Fruit fly (Drosophila melanogaster) whole organism, embryonic: Measurements from ENCODE around the gene cup.

Experiments used
- Antp ChIP-seq: fragments of 200-800 bp; sonication (Bioruptor generic); optimal IDR thresholded peaks from 3 replicates; lab custom pipeline; 2016; ENCODE audit warnings: missing biosample characterization, missing genetic modification characterization
- BEAF-32 ChIP-seq: fragments of 200-800 bp; sonication (Bioruptor generic); optimal IDR thresholded peaks from 3 replicates; lab custom pipeline; 2017; ENCODE audit warnings: missing biosample characterization, missing genetic modification characterization, mild to moderate bottlenecking, moderate library complexity, missing genetic modification reagents
- Bgb ChIP-seq: fragments of 200-800 bp; sonication (Bioruptor generic); IDR thresholded peaks from 2 replicates; pipeline ENCODE4 v1.3.6; 2022; ENCODE audit warnings: missing biosample characterization, missing genetic modification characterization; ENCODE audit not compliant: partially characterized antibody
- Bteb2 ChIP-seq: fragments of 200-800 bp; sonication (Bioruptor generic); optimal IDR thresholded peaks from 2 replicates; lab custom pipeline; 2016; ENCODE audit warnings: missing biosample characterization, missing genetic modification characterization
- CG10979 ChIP-seq: fragments of 200-800 bp; sonication (Bioruptor generic); optimal IDR thresholded peaks from 2 replicates; lab custom pipeline; 2018; ENCODE audit warnings: missing biosample characterization, mild to moderate bottlenecking, missing genetic modification characterization, moderate library complexity
- CG1233 ChIP-seq: fragments of 200-800 bp; sonication (Bioruptor generic); optimal IDR thresholded peaks from 4 replicates; lab custom pipeline; 2018; ENCODE audit warnings: missing biosample characterization, mild to moderate bottlenecking, missing genetic modification characterization
- CG12659 ChIP-seq: fragments of 200-800 bp; sonication (Bioruptor generic); optimal IDR thresholded peaks from 3 replicates; lab custom pipeline; 2017; ENCODE audit warnings: mild to moderate bottlenecking, missing biosample characterization, missing genetic modification reagents, missing genetic modification characterization
- CG14860 ChIP-seq: fragments of 200-800 bp; sonication (Bioruptor generic); IDR thresholded peaks from 3 replicates; pipeline ENCODE4 v1.3.6; 2022; ENCODE audit warnings: missing biosample characterization, missing genetic modification characterization; ENCODE audit not compliant: partially characterized antibody
- CG16813 ChIP-seq: fragments of 200-800 bp; sonication (Bioruptor generic); IDR thresholded peaks from 3 replicates; pipeline ENCODE4 v1.3.6; 2022; ENCODE audit warnings: missing biosample characterization, missing genetic modification characterization; ENCODE audit not compliant: partially characterized antibody
- CG17186 ChIP-seq: fragments of 200-800 bp; sonication (Bioruptor generic); optimal IDR thresholded peaks from 3 replicates; lab custom pipeline; 2017; ENCODE audit warnings: missing biosample characterization, missing genetic modification reagents, missing genetic modification characterization
- CG2120 ChIP-seq: fragments of 200-800 bp; sonication (Bioruptor generic); optimal IDR thresholded peaks from 3 replicates; lab custom pipeline; 2016; ENCODE audit warnings: missing biosample characterization, missing genetic modification characterization
- CG2129 ChIP-seq: fragments of 200-800 bp; sonication (Bioruptor generic); IDR thresholded peaks from 2 replicates; pipeline ENCODE4 v1.3.6; 2022; ENCODE audit warnings: missing biosample characterization, missing genetic modification characterization; ENCODE audit not compliant: partially characterized antibody
- CG34224 ChIP-seq: fragments of 200-800 bp; sonication (Bioruptor generic); IDR thresholded peaks from 3 replicates; pipeline ENCODE4 v1.3.6; 2022; ENCODE audit warnings: missing biosample characterization, missing genetic modification characterization; ENCODE audit not compliant: partially characterized antibody
- CG6765 ChIP-seq: fragments of 200-800 bp; sonication (Bioruptor generic); optimal IDR thresholded peaks from 3 replicates; lab custom pipeline; 2017; ENCODE audit warnings: missing biosample characterization, mild to moderate bottlenecking, missing genetic modification characterization
- CG6813 ChIP-seq: fragments of 200-800 bp; sonication (Bioruptor generic); optimal IDR thresholded peaks from 2 replicates; lab custom pipeline; 2017; ENCODE audit warnings: missing biosample characterization, missing genetic modification characterization, mild to moderate bottlenecking, moderate library complexity, missing genetic modification reagents
- CG7963 ChIP-seq: fragments of 200-800 bp; sonication (Bioruptor generic); IDR thresholded peaks from 3 replicates; pipeline ENCODE4 v1.3.6; 2022; ENCODE audit warnings: missing biosample characterization, missing genetic modification characterization; ENCODE audit not compliant: partially characterized antibody
- Deaf1 ChIP-seq: fragments of 200-800 bp; optimal IDR thresholded peaks from 3 replicates; lab custom pipeline; 2019; ENCODE audit warnings: missing biosample characterization, mild to moderate bottlenecking, missing genetic modification characterization, moderate library complexity
- Doc3 ChIP-seq: fragments of 200-800 bp; sonication (Bioruptor generic); IDR thresholded peaks from 3 replicates; pipeline ENCODE4 v1.3.6; 2022; ENCODE audit warnings: missing biosample characterization, missing genetic modification characterization; ENCODE audit not compliant: partially characterized antibody
- Drgx ChIP-seq: fragments of 200-800 bp; sonication (Bioruptor generic); IDR thresholded peaks from 2 replicates; pipeline ENCODE4 v1.3.6; 2022; ENCODE audit warnings: missing biosample characterization, missing genetic modification characterization
- E2f2 ChIP-seq: fragments of 200-800 bp; sonication (Bioruptor generic); IDR thresholded peaks from 2 replicates; pipeline ENCODE4 v1.3.6; 2022; ENCODE audit warnings: missing biosample characterization, missing genetic modification characterization
- HLH4C ChIP-seq: fragments of 200-800 bp; sonication (Bioruptor generic); IDR thresholded peaks from 3 replicates; pipeline ENCODE4 v1.3.6; 2022; ENCODE audit warnings: missing biosample characterization, missing genetic modification characterization; ENCODE audit not compliant: partially characterized antibody
- HLH54F ChIP-seq: fragments of 200-800 bp; sonication (Bioruptor generic); optimal IDR thresholded peaks from 3 replicates; lab custom pipeline; 2016; ENCODE audit warnings: missing biosample characterization, missing genetic modification characterization
- MBD-R2 ChIP-seq: fragments of 200-800 bp; sonication (Bioruptor generic); IDR thresholded peaks from 2 replicates; pipeline ENCODE4 v1.3.6; 2022; ENCODE audit warnings: missing biosample characterization, missing genetic modification characterization
- MESR4 ChIP-seq: fragments of 200-800 bp; sonication (Bioruptor generic); optimal IDR thresholded peaks from 2 replicates; lab custom pipeline; 2018; ENCODE audit warnings: missing biosample characterization, mild to moderate bottlenecking, missing genetic modification characterization, moderate library complexity
- Med ChIP-seq: fragments of 200-800 bp; sonication (Bioruptor generic); peaks from one replicate; lab custom pipeline; 2016; ENCODE audit warnings: missing biosample characterization, missing genetic modification characterization, mild to moderate bottlenecking, inconsistent platforms, moderate library complexity
- Pdp1 ChIP-seq, 2 experiments: fragments of 200-800 bp; sonication (Bioruptor generic); optimal IDR thresholded peaks; 3 replicates each; lab custom pipeline; 2016; ENCODE audit warnings: missing biosample characterization in 2 of 2, missing genetic modification characterization in 2 of 2, mild to moderate bottlenecking in 1 of 2, moderate library complexity in 1 of 2
- Rx ChIP-seq: fragments of 200-800 bp; sonication (Bioruptor generic); IDR thresholded peaks from 2 replicates; pipeline ENCODE4 v1.3.6; 2022; ENCODE audit warnings: missing biosample characterization, missing genetic modification characterization
- Scr ChIP-seq: fragments of 200-800 bp; sonication (Bioruptor generic); IDR thresholded peaks from 2 replicates; pipeline ENCODE4 v1.3.6; 2022; ENCODE audit warnings: missing biosample characterization, missing genetic modification characterization; ENCODE audit not compliant: partially characterized antibody
- bbx ChIP-seq: fragments of 200-800 bp; sonication (Bioruptor generic); IDR thresholded peaks from 2 replicates; pipeline ENCODE4 v1.3.6; 2022; ENCODE audit warnings: missing biosample characterization, missing genetic modification characterization; ENCODE audit not compliant: partially characterized antibody
- ems ChIP-seq: fragments of 200-800 bp; sonication (Bioruptor generic); optimal IDR thresholded peaks from 3 replicates; lab custom pipeline; 2016; ENCODE audit warnings: missing biosample characterization, missing genetic modification characterization
- gfzf ChIP-seq: fragments of 200-800 bp; sonication (Bioruptor generic); optimal IDR thresholded peaks from 2 replicates; lab custom pipeline; 2016; ENCODE audit warnings: missing biosample characterization, mild to moderate bottlenecking, missing genetic modification characterization, moderate library complexity
- hbn ChIP-seq: fragments of 200-800 bp; sonication (Bioruptor generic); IDR thresholded peaks from 2 replicates; pipeline ENCODE4 v1.3.6; 2022; ENCODE audit warnings: missing biosample characterization, missing genetic modification characterization; ENCODE audit not compliant: partially characterized antibody
- her ChIP-seq: fragments of 200-800 bp; sonication (Bioruptor generic); optimal IDR thresholded peaks from 2 replicates; lab custom pipeline; 2016; ENCODE audit warnings: missing biosample characterization, missing genetic modification characterization
- ind ChIP-seq: fragments of 200-800 bp; sonication (Bioruptor generic); optimal IDR thresholded peaks from 3 replicates; lab custom pipeline; 2016; ENCODE audit warnings: missing biosample characterization, missing genetic modification characterization
- lbe ChIP-seq: fragments of 200-800 bp; sonication (Bioruptor generic); optimal IDR thresholded peaks from 2 replicates; lab custom pipeline; 2016; ENCODE audit warnings: missing biosample characterization, mild to moderate bottlenecking, missing genetic modification characterization
- lilli ChIP-seq: fragments of 200-800 bp; sonication (Bioruptor generic); optimal IDR thresholded peaks from 3 replicates; lab custom pipeline; 2016; ENCODE audit warnings: missing biosample characterization, missing genetic modification characterization
- lov ChIP-seq, 2 experiments: fragments of 200-800 bp in 1 of 2; fragments of >200 bp in 1 of 2; sonication (Bioruptor generic) in 1 of 2; IDR thresholded peaks in 1 of 2; optimal IDR thresholded peaks in 1 of 2; 2 replicates in 1 of 2; 3 replicates in 1 of 2; pipeline versions ENCODE4 v1.3.6 to Lab custom; 2017 to 2022; ENCODE audit warnings: missing biosample characterization in 1 of 2, missing genetic modification characterization in 1 of 2
- nmo ChIP-seq: fragments of 200-800 bp; sonication (Bioruptor generic); optimal IDR thresholded peaks from 2 replicates; lab custom pipeline; 2018; ENCODE audit warnings: missing biosample characterization, mild to moderate bottlenecking, missing genetic modification characterization, moderate library complexity
- pan ChIP-seq, 4 experiments: fragments of >200 bp in 3 of 4; fragments of 200-800 bp in 1 of 4; sonication (Bioruptor generic) in 1 of 4; optimal IDR thresholded peaks in 3 of 4; IDR thresholded peaks in 1 of 4; 2 replicates each; pipeline versions ENCODE4 v1.3.6 to Lab custom; 2017 to 2022; ENCODE audit warnings: missing biosample characterization in 2 of 4, missing genetic modification characterization in 2 of 4, mixed read lengths in 1 of 4
- sd ChIP-seq: fragments of 200-800 bp; sonication (Bioruptor generic); optimal IDR thresholded peaks from 3 replicates; lab custom pipeline; 2018; ENCODE audit warnings: missing biosample characterization, mild to moderate bottlenecking, missing genetic modification characterization, moderate library complexity
- sna ChIP-seq: fragments of 200-800 bp; sonication (Bioruptor generic); IDR thresholded peaks from 2 replicates; pipeline ENCODE4 v1.3.6; 2022; ENCODE audit warnings: missing biosample characterization, missing genetic modification characterization; ENCODE audit not compliant: partially characterized antibody
- stwl ChIP-seq: fragments of 200-800 bp; sonication (Bioruptor generic); optimal IDR thresholded peaks from 3 replicates; lab custom pipeline; 2018; ENCODE audit warnings: missing biosample characterization, mild to moderate bottlenecking, missing genetic modification characterization, moderate library complexity
- sug ChIP-seq: fragments of 200-800 bp; optimal IDR thresholded peaks from 2 replicates; lab custom pipeline; 2019; ENCODE audit warnings: missing biosample characterization, mild to moderate bottlenecking, missing genetic modification characterization, moderate library complexity
- trem ChIP-seq: fragments of 200-800 bp; optimal IDR thresholded peaks from 3 replicates; lab custom pipeline; 2019; ENCODE audit warnings: missing biosample characterization, mild to moderate bottlenecking, missing genetic modification characterization, moderate library complexity
- ttk ChIP-seq: fragments of 200-800 bp; sonication (Bioruptor generic); IDR thresholded peaks from 2 replicates; pipeline ENCODE4 v2.1.2; 2022; ENCODE audit warnings: missing biosample characterization, missing genetic modification characterization
- unc-4 ChIP-seq: fragments of 200-800 bp; sonication (Bioruptor generic); IDR thresholded peaks from 2 replicates; pipeline ENCODE4 v1.3.6; 2022; ENCODE audit warnings: missing biosample characterization, missing genetic modification characterization; ENCODE audit not compliant: partially characterized antibody
- zfh2 ChIP-seq: fragments of 200-800 bp; sonication (Bioruptor generic); optimal IDR thresholded peaks from 2 replicates; lab custom pipeline; 2016; ENCODE audit warnings: missing biosample characterization, missing genetic modification characterization

Gene cup

dm6 chr2L:6717460-6717859, 54.0 kb downstream of the cup start, which contains the start of gene Aatf (continued):
- TF ChIP-seq Bgb (GFP tag; lab: Robert Waterston, UW): peak; percentile 89
- TF ChIP-seq E2f2 (GFP tag; lab: Robert Waterston, UW): peak; percentile 99
- peak; percentile 42 for TF ChIP-seq nmo (GFP tag; lab: Kevin White, UChicago)
- TF ChIP-seq Scr (GFP tag; lab: Robert Waterston, UW): peak; percentile 83
- TF ChIP-seq CG14860: peak; percentile 59; the same call in 2 of the 3 replicates
- peak; percentile 58 for TF ChIP-seq trem (tag; lab: Kevin White, UChicago)
- TF ChIP-seq CG7963 (GFP tag; lab: Robert Waterston, UW): peak; percentile 71; the same call in 2 of the 3 replicates
- peak; percentile 15 for TF ChIP-seq Bteb2 (GFP tag; lab: Kevin White, UChicago)
- no peak for TF ChIP-seq CG6813
- peak; percentile 81 for TF ChIP-seq Med (GFP tag; lab: Kevin White, UChicago)
- no peak for TF ChIP-seq CG1233 (GFP tag; lab: Kevin White, UChicago)
- TF ChIP-seq bbx: peak; percentile 83
- no peak for TF ChIP-seq HLH54F
- TF ChIP-seq lbe: no peak
- peak; percentile 88 for TF ChIP-seq BEAF-32 (GFP tag; lab: Kevin White, UChicago)
- no peak for TF ChIP-seq ind (GFP tag; lab: Kevin White, UChicago)
- TF ChIP-seq Deaf1 (tag; lab: Kevin White, UChicago): no peak
- peak; percentile 71 for TF ChIP-seq HLH4C (GFP tag; lab: Robert Waterston, UW)
- peak; percentile 64 for TF ChIP-seq gfzf
- TF ChIP-seq stwl: peak; percentile 55
- TF ChIP-seq lov (optimal IDR thresholded peaks at IDR 0.05; lab: Kevin White, UChicago): no peak
- TF ChIP-seq lov (GFP tag; IDR thresholded peaks at IDR 0.05; lab: Robert Waterston, UW): no peak
- peak in 1 of 2 experiments; percentile 27 for TF ChIP-seq Pdp1 (GFP tag; optimal IDR thresholded peaks at IDR 0.05; lab: Kevin White, UChicago)
- TF ChIP-seq pan (optimal IDR thresholded peaks at IDR 0.05; lab: Kevin White, UChicago): no peak
- TF ChIP-seq pan (GFP tag; optimal IDR thresholded peaks at IDR 0.05 in 1 of 2, IDR thresholded peaks at IDR 0.05 in 1 of 2): peak in 1 of 2 experiments; percentile 21
- no peak for TF ChIP-seq Rx
- peak; percentile 89 for TF ChIP-seq unc-4 (GFP tag; lab: Robert Waterston, UW)
- TF ChIP-seq hbn: peak; percentile 85
- no peak for TF ChIP-seq CG6765
- peak; percentile 85 for TF ChIP-seq CG2129 (GFP tag; lab: Robert Waterston, UW)
- TF ChIP-seq zfh2 (GFP tag; lab: Kevin White, UChicago): no peak
- no peak for TF ChIP-seq CG10979 (tag; lab: Kevin White, UChicago)
- TF ChIP-seq MESR4: peak; percentile 92
- TF ChIP-seq sug (tag; lab: Kevin White, UChicago): peak; percentile 3
- TF ChIP-seq ems (GFP tag; lab: Kevin White, UChicago): peak; percentile 5
- TF ChIP-seq MBD-R2 (GFP tag; lab: Robert Waterston, UW): peak; percentile 84
- peak; percentile 79 for TF ChIP-seq CG16813 (GFP tag; lab: Robert Waterston, UW)
- no peak for TF ChIP-seq ttk
- peak; percentile 76 for TF ChIP-seq sna (GFP tag; lab: Robert Waterston, UW)
- peak; percentile 45 for TF ChIP-seq CG12659 (GFP tag; lab: Kevin White, UChicago)
- peak; percentile 7 for TF ChIP-seq CG2120 (GFP tag; lab: Kevin White, UChicago)
- TF ChIP-seq lilli (GFP tag; lab: Kevin White, UChicago): peak; percentile 6
- peak; percentile 11 for TF ChIP-seq her (GFP tag; lab: Kevin White, UChicago)
- TF ChIP-seq CG34224: peak; percentile 88
- TF ChIP-seq Antp (GFP tag; lab: Kevin White, UChicago): peak; percentile 13
- peak; percentile 72 for TF ChIP-seq CG17186 (GFP tag; lab: Kevin White, UChicago)
- peak; percentile 74 for TF ChIP-seq Doc3 (GFP tag; lab: Robert Waterston, UW)
- TF ChIP-seq sd (tag; lab: Kevin White, UChicago): peak; percentile 55
- no peak for TF ChIP-seq Drgx (GFP tag; lab: Robert Waterston, UW)
